Worm (Caenorhabditis elegans): ENCODE data around the gene gnrr-2.

ce11 chrV:14366487-14366962, 42.3 kb upstream of the gnrr-2 start:
- TF ChIP-seq nhr-76 (tag; optimal IDR thresholded peaks at IDR 0.05), result no peak
- TF ChIP-seq nhr-12 (tag; optimal IDR thresholded peaks at IDR 0.05), result no peak
- TF ChIP-seq sem-2 (GFP tag; optimal IDR thresholded peaks at IDR 0.05), result no peak
- TF ChIP-seq unc-62 (GFP tag; optimal IDR thresholded peaks at IDR 0.05), result no peak
- no peak for TF ChIP-seq nhr-237 (tag; optimal IDR thresholded peaks at IDR 0.05)
- no peak for TF ChIP-seq unc-39 (tag; optimal IDR thresholded peaks at IDR 0.05)
- TF ChIP-seq ztf-11 (tag; optimal IDR thresholded peaks at IDR 0.05), result no peak
- TF ChIP-seq elt-1 (tag; optimal IDR thresholded peaks at IDR 0.05; ENCODE audit: borderline replicate concordance, insufficient read depth), result no peak
- no peak for TF ChIP-seq mab-5 (tag; optimal IDR thresholded peaks at IDR 0.05)
- TF ChIP-seq unc-120 (tag; optimal IDR thresholded peaks at IDR 0.05; ENCODE audit: poor library complexity, severe bottlenecking), result no peak
- TF ChIP-seq blmp-1 (tag; optimal IDR thresholded peaks at IDR 0.05), result no peak
- TF ChIP-seq snpc-4 (tag; optimal IDR thresholded peaks at IDR 0.05), result no peak
- no peak for TF ChIP-seq elt-3 (tag; optimal IDR thresholded peaks at IDR 0.05)

Data from whole organism, mixed stage, embryonic.